Fruit fly (Drosophila melanogaster) whole organism, embryonic: ENCODE data around the gene CG34288.

ENCODE experiments used
- B-H2 ChIP-seq: fragments of 200-800 bp; sonication (Bioruptor generic); optimal IDR thresholded peaks from 2 replicates; lab custom pipeline; 2018; ENCODE audit warnings: missing biosample characterization, mild to moderate bottlenecking, missing genetic modification characterization
- Bdp1 ChIP-seq: fragments of 200-800 bp; sonication (Bioruptor generic); optimal IDR thresholded peaks from 3 replicates; lab custom pipeline; 2016; ENCODE audit warnings: missing biosample characterization, missing genetic modification characterization
- CG10209 ChIP-seq: fragments of 200-800 bp; sonication (Bioruptor generic); optimal IDR thresholded peaks from 3 replicates; lab custom pipeline; 2017; ENCODE audit warnings: missing biosample characterization, mild to moderate bottlenecking, missing genetic modification characterization, missing genetic modification reagents
- CG10274 ChIP-seq: fragments of 200-800 bp; sonication (Bioruptor generic); optimal IDR thresholded peaks from 3 replicates; lab custom pipeline; 2017; ENCODE audit warnings: missing biosample characterization, mild to moderate bottlenecking, missing genetic modification characterization
- CG11093 ChIP-seq: fragments of 200-800 bp; sonication (Bioruptor generic); IDR thresholded peaks from 3 replicates; pipeline ENCODE4 v1.3.6; 2022; ENCODE audit warnings: missing biosample characterization, missing genetic modification characterization
- CG12219 ChIP-seq: fragments of 200-800 bp; sonication (Bioruptor generic); optimal IDR thresholded peaks from 3 replicates; lab custom pipeline; 2018; ENCODE audit warnings: missing biosample characterization, mild to moderate bottlenecking, missing genetic modification characterization
- CG13775 ChIP-seq: fragments of 200-800 bp; sonication (Bioruptor generic); optimal IDR thresholded peaks from 3 replicates; lab custom pipeline; 2017; ENCODE audit warnings: missing biosample characterization, mild to moderate bottlenecking, missing genetic modification characterization
- CG14050 ChIP-seq: fragments of 200-800 bp; sonication (Bioruptor generic); IDR thresholded peaks from 3 replicates; pipeline ENCODE4 v1.3.6; 2022; ENCODE audit warnings: missing biosample characterization, missing genetic modification characterization
- CG14441 ChIP-seq: fragments of 200-800 bp; sonication (Bioruptor generic); IDR thresholded peaks from 2 replicates; pipeline ENCODE4 v1.3.6; 2022; ENCODE audit warnings: missing biosample characterization, missing genetic modification characterization
- CG1603 ChIP-seq: fragments of 200-800 bp; sonication (Bioruptor generic); optimal IDR thresholded peaks from 2 replicates; lab custom pipeline; 2019; ENCODE audit warnings: missing biosample characterization, mild to moderate bottlenecking, missing genetic modification characterization, moderate library complexity
- CG1647 ChIP-seq: fragments of 200-800 bp; sonication (Bioruptor generic); optimal IDR thresholded peaks from 3 replicates; lab custom pipeline; 2016; ENCODE audit warnings: missing biosample characterization, missing genetic modification characterization
- CG16815 ChIP-seq: fragments of 200-800 bp; sonication (Bioruptor generic); optimal IDR thresholded peaks from 3 replicates; lab custom pipeline; 2017; ENCODE audit warnings: missing biosample characterization, mild to moderate bottlenecking, missing genetic modification characterization
- CG3065 ChIP-seq: fragments of 200-800 bp; sonication (Bioruptor generic); optimal IDR thresholded peaks from 2 replicates; lab custom pipeline; 2016; ENCODE audit warnings: missing biosample characterization, missing genetic modification characterization
- CG31388 ChIP-seq: fragments of 200-800 bp; sonication (Bioruptor generic); optimal IDR thresholded peaks from 2 replicates; lab custom pipeline; 2016; ENCODE audit warnings: missing biosample characterization, missing genetic modification characterization
- CG4820 ChIP-seq: fragments of 200-800 bp; sonication (Bioruptor generic); optimal IDR thresholded peaks from 3 replicates; lab custom pipeline; 2016; ENCODE audit warnings: missing biosample characterization, missing genetic modification characterization
- CG7786 ChIP-seq: fragments of 200-800 bp; sonication (Bioruptor generic); optimal IDR thresholded peaks from 2 replicates; lab custom pipeline; 2016; ENCODE audit warnings: missing biosample characterization, missing genetic modification characterization
- CG7963 ChIP-seq: fragments of 200-800 bp; sonication (Bioruptor generic); IDR thresholded peaks from 3 replicates; pipeline ENCODE4 v1.3.6; 2022; ENCODE audit warnings: missing biosample characterization, missing genetic modification characterization; ENCODE audit not compliant: partially characterized antibody
- CG9817 ChIP-seq: fragments of 200-800 bp; sonication (Bioruptor generic); optimal IDR thresholded peaks from 2 replicates; lab custom pipeline; 2018; ENCODE audit warnings: missing biosample characterization, mild to moderate bottlenecking, missing genetic modification characterization, moderate library complexity
- CG9932 ChIP-seq: fragments of 200-800 bp; sonication (Bioruptor generic); IDR thresholded peaks from 2 replicates; pipeline ENCODE4 v1.3.6; 2022; ENCODE audit warnings: missing biosample characterization, missing genetic modification characterization
- Camta ChIP-seq: fragments of 200-800 bp; sonication (Bioruptor generic); optimal IDR thresholded peaks from 2 replicates; lab custom pipeline; 2016; ENCODE audit warnings: missing biosample characterization, missing genetic modification characterization
- D ChIP-seq, 2 experiments: fragments of 200-800 bp in 1 of 2; fragments of >200 bp in 1 of 2; sonication (Bioruptor generic) in 1 of 2; optimal IDR thresholded peaks; 2 replicates in 1 of 2; 3 replicates in 1 of 2; lab custom pipeline; 2017; ENCODE audit warnings: mild to moderate bottlenecking in 1 of 2, missing biosample characterization in 1 of 2, missing genetic modification characterization in 1 of 2, missing genetic modification reagents in 1 of 2
- E2f1 ChIP-seq: fragments of 200-800 bp; sonication (Bioruptor generic); IDR thresholded peaks from 2 replicates; pipeline ENCODE4 v1.3.6; 2022; ENCODE audit warnings: missing biosample characterization, missing genetic modification characterization
- Elba2 ChIP-seq: fragments of 200-800 bp; sonication (Bioruptor generic); optimal IDR thresholded peaks from 3 replicates; lab custom pipeline; 2016; ENCODE audit warnings: missing biosample characterization, missing genetic modification characterization
- Ets65A ChIP-seq: fragments of 200-800 bp; sonication (Bioruptor generic); peaks from one replicate; lab custom pipeline; 2016; ENCODE audit warnings: missing biosample characterization, missing genetic modification characterization
- Hr39 ChIP-seq: fragments of >200 bp; optimal IDR thresholded peaks from 2 replicates; lab custom pipeline; 2017
- Lim3 ChIP-seq: fragments of 200-800 bp; sonication (Bioruptor generic); IDR thresholded peaks from 2 replicates; pipeline ENCODE4 v1.3.6; 2022; ENCODE audit warnings: missing biosample characterization, missing genetic modification characterization
- MESR4 ChIP-seq: fragments of 200-800 bp; sonication (Bioruptor generic); optimal IDR thresholded peaks from 2 replicates; lab custom pipeline; 2018; ENCODE audit warnings: missing biosample characterization, mild to moderate bottlenecking, missing genetic modification characterization, moderate library complexity
- Med ChIP-seq: fragments of 200-800 bp; sonication (Bioruptor generic); peaks from one replicate; lab custom pipeline; 2016; ENCODE audit warnings: missing biosample characterization, missing genetic modification characterization, mild to moderate bottlenecking, inconsistent platforms, moderate library complexity
- Myb ChIP-seq: fragments of 200-800 bp; sonication (Bioruptor generic); optimal IDR thresholded peaks from 2 replicates; lab custom pipeline; 2016; ENCODE audit warnings: missing biosample characterization, missing genetic modification characterization
- NC2β ChIP-seq: fragments of 200-800 bp; sonication (Bioruptor generic); optimal IDR thresholded peaks from 2 replicates; lab custom pipeline; 2016; ENCODE audit warnings: missing biosample characterization, missing genetic modification characterization
- Rfx ChIP-seq: fragments of 200-800 bp; sonication (Bioruptor generic); IDR thresholded peaks from 2 replicates; pipeline ENCODE4 v1.3.6; 2022; ENCODE audit warnings: missing biosample characterization, missing genetic modification characterization
- ash1 ChIP-seq: fragments of 200-800 bp; sonication (Bioruptor generic); optimal IDR thresholded peaks from 2 replicates; lab custom pipeline; 2018; ENCODE audit warnings: missing biosample characterization, mild to moderate bottlenecking, missing genetic modification characterization
- ato ChIP-seq: fragments of 200-800 bp; sonication (Bioruptor generic); IDR thresholded peaks from 2 replicates; pipeline ENCODE4 v1.3.6; 2022; ENCODE audit warnings: missing biosample characterization, missing genetic modification characterization; ENCODE audit not compliant: partially characterized antibody
- cad ChIP-seq: fragments of >200 bp; optimal IDR thresholded peaks from 2 replicates; lab custom pipeline; 2017; ENCODE audit warnings: missing biosample characterization, missing genetic modification characterization
- da ChIP-seq: fragments of 200-800 bp; sonication (Bioruptor generic); optimal IDR thresholded peaks from 2 replicates; lab custom pipeline; 2016; ENCODE audit warnings: missing biosample characterization, missing genetic modification characterization
- h ChIP-seq: fragments of >200 bp; optimal IDR thresholded peaks from 2 replicates; lab custom pipeline; 2017
- ham ChIP-seq: fragments of 200-800 bp; sonication (Bioruptor generic); IDR thresholded peaks from 2 replicates; pipeline ENCODE4 v1.3.6; 2022; ENCODE audit warnings: missing biosample characterization, missing genetic modification characterization
- hkb ChIP-seq, 2 experiments: fragments of 200-800 bp in 1 of 2; fragments of >200 bp in 1 of 2; sonication (Bioruptor generic) in 1 of 2; IDR thresholded peaks in 1 of 2; optimal IDR thresholded peaks in 1 of 2; 2 replicates each; pipeline versions ENCODE4 v1.3.6 to Lab custom; 2017 to 2022; ENCODE audit warnings: missing biosample characterization in 1 of 2, missing genetic modification characterization in 1 of 2
- p53 ChIP-seq: fragments of 200-800 bp; sonication (Bioruptor generic); optimal IDR thresholded peaks from 2 replicates; lab custom pipeline; 2016; ENCODE audit warnings: missing biosample characterization, missing genetic modification characterization
- prd ChIP-seq, 3 experiments: fragments of >200 bp in 2 of 3; fragments of 200-800 bp in 1 of 3; sonication (Bioruptor generic) in 1 of 3; optimal IDR thresholded peaks in 2 of 3; IDR thresholded peaks in 1 of 3; 2 replicates in 2 of 3; 3 replicates in 1 of 3; pipeline versions ENCODE4 v1.3.6 to Lab custom; 2017 to 2022; ENCODE audit warnings: missing biosample characterization in 1 of 3, missing genetic modification characterization in 1 of 3
- rib ChIP-seq: fragments of 200-800 bp; sonication (Bioruptor generic); IDR thresholded peaks from 2 replicates; pipeline ENCODE4 v1.3.6; 2022; ENCODE audit warnings: missing biosample characterization, missing genetic modification characterization
- run ChIP-seq: fragments of 200-800 bp; sonication (Bioruptor generic); optimal IDR thresholded peaks from 3 replicates; lab custom pipeline; 2018; ENCODE audit warnings: missing biosample characterization, mild to moderate bottlenecking, missing genetic modification characterization
- sc ChIP-seq, 3 experiments: fragments of >200 bp in 2 of 3; fragments of 200-800 bp in 1 of 3; sonication (Bioruptor generic) in 1 of 3; optimal IDR thresholded peaks; 2 replicates in 2 of 3; 3 replicates in 1 of 3; lab custom pipeline; 2017; ENCODE audit warnings: mild to moderate bottlenecking in 1 of 3, missing biosample characterization in 1 of 3, missing genetic modification characterization in 1 of 3, missing genetic modification reagents in 1 of 3
- scrt ChIP-seq: fragments of 200-800 bp; sonication (Bioruptor generic); optimal IDR thresholded peaks from 2 replicates; lab custom pipeline; 2018; ENCODE audit warnings: missing biosample characterization, mild to moderate bottlenecking, missing genetic modification characterization, moderate library complexity
- sd ChIP-seq: fragments of 200-800 bp; sonication (Bioruptor generic); optimal IDR thresholded peaks from 3 replicates; lab custom pipeline; 2018; ENCODE audit warnings: missing biosample characterization, mild to moderate bottlenecking, missing genetic modification characterization, moderate library complexity
- sima ChIP-seq: fragments of 200-800 bp; sonication (Bioruptor generic); optimal IDR thresholded peaks from 2 replicates; lab custom pipeline; 2016; ENCODE audit warnings: missing biosample characterization, missing genetic modification characterization
- sr ChIP-seq: fragments of 200-800 bp; sonication (Bioruptor generic); IDR thresholded peaks from 3 replicates; pipeline ENCODE4 v1.3.6; 2022; ENCODE audit warnings: missing biosample characterization, missing genetic modification characterization
- tgo ChIP-seq: fragments of 200-800 bp; sonication (Bioruptor generic); IDR thresholded peaks from 3 replicates; pipeline ENCODE4 v1.3.6; 2022; ENCODE audit warnings: missing biosample characterization, missing genetic modification characterization
- trem ChIP-seq: fragments of 200-800 bp; optimal IDR thresholded peaks from 3 replicates; lab custom pipeline; 2019; ENCODE audit warnings: missing biosample characterization, mild to moderate bottlenecking, missing genetic modification characterization, moderate library complexity
- vvl ChIP-seq: fragments of 200-800 bp; sonication (Bioruptor generic); IDR thresholded peaks from 2 replicates; pipeline ENCODE4 v1.3.6; 2022; ENCODE audit warnings: missing biosample characterization, missing genetic modification characterization
- zf30C ChIP-seq: fragments of 200-800 bp; sonication (Bioruptor generic); optimal IDR thresholded peaks from 3 replicates; lab custom pipeline; 2018; ENCODE audit warnings: missing biosample characterization, mild to moderate bottlenecking, missing genetic modification characterization

CG34288 gene

DNA sequence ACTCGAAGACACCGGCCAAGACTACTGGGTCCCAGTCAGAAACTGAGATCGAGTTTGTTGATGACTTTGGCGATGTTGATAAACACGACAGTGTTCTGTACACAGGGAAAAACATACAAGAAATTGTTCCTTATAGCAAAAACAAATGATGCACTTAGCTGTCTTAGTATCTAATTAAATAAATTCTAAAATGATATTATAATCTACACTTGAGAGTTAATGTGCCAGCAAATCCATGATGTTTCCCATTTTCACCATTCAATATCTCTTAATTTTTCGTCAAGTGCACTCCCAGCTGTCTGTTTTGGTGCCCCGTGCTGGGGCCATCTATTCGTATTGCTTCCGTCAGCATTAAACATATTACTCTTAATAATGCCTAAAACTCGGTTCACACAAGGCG lies 46.8 kb downstream of the CG34288 start (continued):
- no peak for TF ChIP-seq CG7963 (GFP tag; lab: Robert Waterston, UW)
- TF ChIP-seq Ets65A (GFP tag; lab: Kevin White, UChicago) = peak; percentile 16
- TF ChIP-seq rib (GFP tag; lab: Robert Waterston, UW) = no peak
- no peak for TF ChIP-seq sima (GFP tag; lab: Kevin White, UChicago)
- no peak for TF ChIP-seq CG9817 (tag; lab: Kevin White, UChicago)
- TF ChIP-seq hkb (optimal IDR thresholded peaks at IDR 0.05; lab: Kevin White, UChicago) = no peak
- TF ChIP-seq hkb (GFP tag; IDR thresholded peaks at IDR 0.05; lab: Robert Waterston, UW) = peak; percentile 51; the same call in 1 of the 2 replicates
- TF ChIP-seq CG10209 = no peak
- peak; percentile 67; the same call in 1 of the 2 replicates for TF ChIP-seq vvl
- TF ChIP-seq sr = no peak
- TF ChIP-seq CG7786 (GFP tag; lab: Kevin White, UChicago) = no peak
- no peak for TF ChIP-seq Bdp1 (GFP tag; lab: Kevin White, UChicago)
- no peak for TF ChIP-seq zf30C (GFP tag; lab: Kevin White, UChicago)
- TF ChIP-seq E2f1 (GFP tag; lab: Robert Waterston, UW) = peak; percentile 41; the same call in 1 of the 2 replicates
- TF ChIP-seq ato (GFP tag; lab: Robert Waterston, UW) = no peak
- no peak for TF ChIP-seq da
- TF ChIP-seq CG13775 (GFP tag; lab: Kevin White, UChicago) = peak; percentile 14
- TF ChIP-seq Elba2 = no peak
- no peak for TF ChIP-seq NC2β (GFP tag; lab: Kevin White, UChicago)
- no peak for TF ChIP-seq Myb (GFP tag; lab: Kevin White, UChicago)
- no peak for TF ChIP-seq cad (GFP tag; lab: Kevin White, UChicago)
- TF ChIP-seq CG1603 (tag; lab: Kevin White, UChicago) = no peak
- no peak for TF ChIP-seq p53 (GFP tag; lab: Kevin White, UChicago)
- TF ChIP-seq CG14441 (GFP tag; lab: Robert Waterston, UW) = no peak
- TF ChIP-seq D (optimal IDR thresholded peaks at IDR 0.05; lab: Kevin White, UChicago) = no peak
- peak; percentile 17 for TF ChIP-seq D (GFP tag; optimal IDR thresholded peaks at IDR 0.05; lab: Kevin White, UChicago)
- TF ChIP-seq CG14050 = no peak
- no peak for TF ChIP-seq run (tag; lab: Kevin White, UChicago)
- no peak for TF ChIP-seq CG3065
- TF ChIP-seq prd (optimal IDR thresholded peaks at IDR 0.05; lab: Kevin White, UChicago) = no peak
- peak; percentile 68 for TF ChIP-seq prd (GFP tag; IDR thresholded peaks at IDR 0.05; lab: Robert Waterston, UW)
- no peak for TF ChIP-seq ham (GFP tag; lab: Robert Waterston, UW)
- no peak for TF ChIP-seq CG1647 (GFP tag; lab: Kevin White, UChicago)
- TF ChIP-seq scrt (GFP tag; lab: Kevin White, UChicago) = no peak
- TF ChIP-seq tgo (GFP tag; lab: Robert Waterston, UW) = peak; percentile 21; the same call in 1 of the 3 replicates
- TF ChIP-seq sc (optimal IDR thresholded peaks at IDR 0.05; lab: Kevin White, UChicago) = no peak
- TF ChIP-seq sc (GFP tag; optimal IDR thresholded peaks at IDR 0.05; lab: Kevin White, UChicago) = no peak
- no peak for TF ChIP-seq CG16815
- TF ChIP-seq trem (tag; lab: Kevin White, UChicago) = peak; percentile 15
- no peak for TF ChIP-seq Lim3 (GFP tag; lab: Robert Waterston, UW)
- no peak for TF ChIP-seq CG31388
- TF ChIP-seq ash1 (GFP tag; lab: Kevin White, UChicago) = no peak
- TF ChIP-seq CG9932 (GFP tag; lab: Robert Waterston, UW) = peak; percentile 68
- TF ChIP-seq Rfx (GFP tag; lab: Robert Waterston, UW) = peak; percentile 80
- no peak for TF ChIP-seq B-H2 (GFP tag; lab: Kevin White, UChicago)
- TF ChIP-seq h (lab: Kevin White, UChicago) = no peak
- TF ChIP-seq sd = no peak
- TF ChIP-seq CG10274 (GFP tag; lab: Kevin White, UChicago) = no peak
- no peak for TF ChIP-seq MESR4 (GFP tag; lab: Kevin White, UChicago)
- TF ChIP-seq CG4820 (GFP tag; lab: Kevin White, UChicago) = peak; percentile 48
- no peak for TF ChIP-seq CG12219 (GFP tag; lab: Kevin White, UChicago)
- TF ChIP-seq Med (GFP tag; lab: Kevin White, UChicago) = peak; percentile 52
- TF ChIP-seq Camta (GFP tag; lab: Kevin White, UChicago) = no peak
- TF ChIP-seq CG11093 = no peak
- no peak for TF ChIP-seq Hr39 (lab: Kevin White, UChicago)
